Worm (Caenorhabditis elegans): ENCODE measurements around the gene gtap-2.

DNA sequence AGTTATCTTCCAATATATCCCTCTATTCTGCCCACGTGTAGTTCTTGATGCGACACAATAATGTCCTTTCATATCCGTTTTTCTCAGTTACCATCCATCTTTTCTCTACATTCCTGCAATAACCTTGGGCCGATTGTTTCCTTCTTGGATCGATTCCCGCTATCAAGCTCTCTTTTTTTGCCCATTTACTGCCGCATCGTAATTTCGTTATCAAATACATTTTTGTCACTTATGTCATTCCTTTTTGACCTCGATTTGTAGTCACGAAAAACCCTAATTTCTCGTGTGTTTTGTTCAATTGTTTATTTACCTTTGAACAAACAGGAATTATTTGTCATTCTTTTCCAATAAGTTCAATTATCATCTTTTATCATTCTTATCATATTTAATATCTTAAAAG, 41.6 kb downstream of the gtap-2 start:
- TF ChIP-seq F13C5.2 (tag; optimal IDR thresholded peaks at IDR 0.05) (no peak), flt-1 (GFP tag; IDR thresholded peaks at IDR 0.05) (no peak), hmbx-1 (tag; optimal IDR thresholded peaks at IDR 0.05) (no peak), ama-1 (optimal IDR thresholded peaks at IDR 0.05) (no peak)
